Worm (Caenorhabditis elegans) whole organism, late embryonic: ENCODE results near the gene R07B1.6.

Experiments
- C08G9.2 ChIP-seq: sonication (generic microtip); optimal IDR thresholded peaks from 2 replicates; lab custom pipeline; 2016; ENCODE audit warnings: mild to moderate bottlenecking, missing genetic modification characterization, moderate library complexity, missing compliant biosample characterization
- C38D4.7 ChIP-seq: fragments of 200-800 bp; sonication (Bioruptor generic); optimal IDR thresholded peaks from 2 replicates; lab custom pipeline; 2018; ENCODE audit warnings: mild to moderate bottlenecking, missing genetic modification characterization, moderate library complexity, missing compliant biosample characterization
- F13H6.1 ChIP-seq: sonication (generic microtip); optimal IDR thresholded peaks from 2 replicates; lab custom pipeline; 2016; ENCODE audit warnings: missing genetic modification characterization, missing compliant biosample characterization
- Y22D7AL.16 ChIP-seq: sonication (generic microtip); optimal IDR thresholded peaks from 2 replicates; lab custom pipeline; 2016; ENCODE audit warnings: missing genetic modification characterization, missing compliant biosample characterization
- ahr-1 ChIP-seq: sonication (generic microtip); optimal IDR thresholded peaks from 2 replicates; lab custom pipeline; 2016; ENCODE audit warnings: missing genetic modification characterization, missing compliant biosample characterization
- ama-1 ChIP-seq: fragments of 150-350 bp; optimal IDR thresholded peaks from 2 replicates; lab custom pipeline; 2014
- ceh-18 ChIP-seq: sonication (generic microtip); optimal IDR thresholded peaks from 2 replicates; lab custom pipeline; 2016; ENCODE audit warnings: missing genetic modification characterization, missing compliant biosample characterization
- ceh-24 ChIP-seq: sonication (generic microtip); optimal IDR thresholded peaks from 2 replicates; lab custom pipeline; 2016; ENCODE audit warnings: mild to moderate bottlenecking, missing genetic modification characterization, missing compliant biosample characterization
- ceh-30 ChIP-seq: fragments of 150-350 bp; optimal IDR thresholded peaks from 2 replicates; lab custom pipeline; 2014; ENCODE audit warnings: missing biosample characterization, missing genetic modification characterization
- ceh-45 ChIP-seq: fragments of 200-800 bp; sonication (Bioruptor generic); IDR thresholded peaks from 2 replicates; pipeline ENCODE4 v1.3.6; 2022; ENCODE audit warnings: missing genetic modification reagents, missing genetic modification characterization, missing compliant biosample characterization
- ceh-48 ChIP-seq: sonication (generic microtip); optimal IDR thresholded peaks from 2 replicates; lab custom pipeline; 2016; ENCODE audit warnings: missing genetic modification characterization, inconsistent platforms, missing compliant biosample characterization
- che-1 ChIP-seq: sonication (generic microtip); optimal IDR thresholded peaks from 2 replicates; lab custom pipeline; 2016; ENCODE audit warnings: mild to moderate bottlenecking, missing genetic modification characterization, missing compliant biosample characterization
- elt-2 ChIP-seq: sonication (generic microtip); optimal IDR thresholded peaks from 2 replicates; lab custom pipeline; 2016; ENCODE audit warnings: missing genetic modification reagents, missing genetic modification characterization, missing compliant biosample characterization
- ets-4 ChIP-seq: sonication (generic microtip); optimal IDR thresholded peaks from 2 replicates; lab custom pipeline; 2016; ENCODE audit warnings: missing genetic modification characterization, missing compliant biosample characterization
- fkh-10 ChIP-seq: fragments of 150-350 bp; optimal IDR thresholded peaks from 2 replicates; lab custom pipeline; 2014; ENCODE audit warnings: missing biosample characterization, missing genetic modification reagents, missing genetic modification characterization
- fkh-6 ChIP-seq: sonication (generic microtip); optimal IDR thresholded peaks from 2 replicates; lab custom pipeline; 2016; ENCODE audit warnings: missing genetic modification characterization, missing compliant biosample characterization
- gmeb-2 ChIP-seq: sonication (generic microtip); optimal IDR thresholded peaks from 2 replicates; lab custom pipeline; 2016; ENCODE audit warnings: missing genetic modification characterization, inconsistent platforms, missing compliant biosample characterization
- hlh-15 ChIP-seq: sonication (generic microtip); optimal IDR thresholded peaks from 2 replicates; lab custom pipeline; 2016; ENCODE audit warnings: missing genetic modification characterization, missing compliant biosample characterization
- hlh-30 ChIP-seq: sonication (generic microtip); optimal IDR thresholded peaks from 2 replicates; lab custom pipeline; 2017; ENCODE audit warnings: antibody characterized with exemption, missing genetic modification characterization, missing compliant biosample characterization; ENCODE audit not compliant: insufficient read depth
- lim-6 ChIP-seq: sonication (generic microtip); optimal IDR thresholded peaks from 2 replicates; lab custom pipeline; 2016; ENCODE audit warnings: missing genetic modification characterization, missing compliant biosample characterization
- lin-11 ChIP-seq: fragments of 200-800 bp; sonication (Bioruptor generic); optimal IDR thresholded peaks from 2 replicates; lab custom pipeline; 2018; ENCODE audit warnings: mild to moderate bottlenecking, missing genetic modification characterization, missing compliant biosample characterization
- madf-2 ChIP-seq: sonication (generic microtip); optimal IDR thresholded peaks from 2 replicates; lab custom pipeline; 2017; ENCODE audit warnings: missing genetic modification characterization, missing compliant biosample characterization
- mec-3 ChIP-seq: sonication (generic microtip); optimal IDR thresholded peaks from 2 replicates; lab custom pipeline; 2016; ENCODE audit warnings: borderline replicate concordance, missing genetic modification characterization, missing compliant biosample characterization
- nfya-1 ChIP-seq: sonication (generic microtip); optimal IDR thresholded peaks from 2 replicates; lab custom pipeline; 2017; ENCODE audit warnings: missing genetic modification characterization, mild to moderate bottlenecking, missing compliant biosample characterization, antibody characterized with exemption, moderate library complexity
- nhr-232 ChIP-seq: sonication (generic microtip); optimal IDR thresholded peaks from 2 replicates; lab custom pipeline; 2016; ENCODE audit warnings: missing genetic modification characterization, missing compliant biosample characterization
- npax-4 ChIP-seq: sonication (generic microtip); optimal IDR thresholded peaks from 2 replicates; lab custom pipeline; 2016; ENCODE audit warnings: missing genetic modification characterization, missing compliant biosample characterization
- odd-2 ChIP-seq: sonication (generic microtip); optimal IDR thresholded peaks from 2 replicates; lab custom pipeline; 2017; ENCODE audit warnings: antibody characterized with exemption, mild to moderate bottlenecking, missing genetic modification characterization, missing compliant biosample characterization
- pag-3 ChIP-seq: sonication (generic microtip); optimal IDR thresholded peaks from 2 replicates; lab custom pipeline; 2016; ENCODE audit warnings: missing compliant biosample characterization, missing genetic modification characterization, borderline replicate concordance
- pha-2 ChIP-seq: sonication (generic microtip); optimal IDR thresholded peaks from 2 replicates; lab custom pipeline; 2017; ENCODE audit warnings: mild to moderate bottlenecking, missing genetic modification characterization, missing compliant biosample characterization
- pros-1 ChIP-seq: fragments of 150-350 bp; optimal IDR thresholded peaks from 2 replicates; lab custom pipeline; 2014; ENCODE audit warnings: missing biosample characterization, missing genetic modification reagents, missing genetic modification characterization
- ref-2 ChIP-seq: sonication (generic microtip); optimal IDR thresholded peaks from 2 replicates; lab custom pipeline; 2016; ENCODE audit warnings: missing genetic modification characterization, missing compliant biosample characterization
- rnt-1 ChIP-seq: sonication (generic microtip); optimal IDR thresholded peaks from 2 replicates; lab custom pipeline; 2016; ENCODE audit warnings: missing genetic modification characterization, missing compliant biosample characterization
- sdc-2 ChIP-seq: sonication (generic microtip); optimal IDR thresholded peaks from 2 replicates; lab custom pipeline; 2016; ENCODE audit warnings: missing genotype, missing genetic modification characterization, missing compliant biosample characterization
- sox-2 ChIP-seq: fragments of 200-800 bp; sonication (Bioruptor generic); IDR thresholded peaks from 2 replicates; pipeline ENCODE4 v1.3.6; 2022; ENCODE audit warnings: missing genetic modification reagents, missing genetic modification characterization, missing compliant biosample characterization
- sox-4 ChIP-seq: sonication (generic microtip); optimal IDR thresholded peaks from 2 replicates; lab custom pipeline; 2017; ENCODE audit warnings: mild to moderate bottlenecking, missing genetic modification characterization, inconsistent platforms, missing compliant biosample characterization
- syd-9 ChIP-seq: sonication (generic microtip); optimal IDR thresholded peaks from 2 replicates; lab custom pipeline; 2016; ENCODE audit warnings: mild to moderate bottlenecking, missing genetic modification characterization, moderate library complexity, missing compliant biosample characterization
- ttx-3 ChIP-seq: sonication (generic microtip); optimal IDR thresholded peaks from 2 replicates; lab custom pipeline; 2016; ENCODE audit warnings: missing genetic modification reagents, missing genetic modification characterization, missing compliant biosample characterization
- unc-55 ChIP-seq: sonication (generic microtip); optimal IDR thresholded peaks from 2 replicates; lab custom pipeline; 2017; ENCODE audit warnings: missing biosample characterization, missing genetic modification reagents, missing genetic modification characterization
- unc-86 ChIP-seq: sonication (generic microtip); optimal IDR thresholded peaks from 2 replicates; lab custom pipeline; 2016; ENCODE audit warnings: missing genetic modification characterization, missing compliant biosample characterization
- zip-5 ChIP-seq: sonication (generic microtip); optimal IDR thresholded peaks from 2 replicates; lab custom pipeline; 2016; ENCODE audit warnings: missing genetic modification characterization, missing compliant biosample characterization
- ztf-16 ChIP-seq: sonication (generic microtip); optimal IDR thresholded peaks from 2 replicates; lab custom pipeline; 2017; ENCODE audit warnings: missing genetic modification characterization, missing compliant biosample characterization

R07B1.6 gene

ce11 chrX:9822606-9823264, 43.7 kb upstream of the R07B1.6 start (continued):
- TF ChIP-seq nhr-232 (tag; lab: Kevin White, UChicago) (no peak), ceh-45 (no peak), mec-3 (tag; lab: Kevin White, UChicago) (no peak), ahr-1 (no peak), fkh-6 (peak; percentile 21), odd-2 (tag; lab: Kevin White, UChicago) (no peak), lin-11 (tag; lab: Kevin White, UChicago) (no peak), ztf-16 (tag; lab: Kevin White, UChicago) (no peak), C08G9.2 (tag; lab: Kevin White, UChicago) (no peak), ets-4 (no peak), pag-3 (tag; lab: Kevin White, UChicago) (no peak), unc-86 (no peak), ceh-48 (tag; lab: Kevin White, UChicago) (peak; percentile 2), che-1 (tag; lab: Kevin White, UChicago) (no peak), hlh-15 (tag; lab: Kevin White, UChicago) (no peak), elt-2 (tag; lab: Kevin White, UChicago) (no peak), gmeb-2 (tag; lab: Kevin White, UChicago) (no peak), ceh-18 (tag; lab: Kevin White, UChicago) (no peak), syd-9 (tag; lab: Kevin White, UChicago) (no peak), rnt-1 (tag; lab: Kevin White, UChicago) (no peak), fkh-10 (GFP tag; lab: Kevin White, UChicago) (no peak), hlh-30 (tag; lab: Kevin White, UChicago) (no peak), ceh-24 (tag; lab: Kevin White, UChicago) (no peak), F13H6.1 (tag; lab: Kevin White, UChicago) (no peak), sox-4 (tag; lab: Kevin White, UChicago) (no peak), ceh-30 (tag; lab: Kevin White, UChicago) (no peak)

- TF ChIP-seq Y22D7AL.16 (tag; lab: Kevin White, UChicago), result no peak
- no peak for TF ChIP-seq ref-2
- no peak for TF ChIP-seq sox-4 (tag; lab: Kevin White, UChicago)
- TF ChIP-seq sdc-2 (tag; lab: Kevin White, UChicago), result no peak
- no peak for TF ChIP-seq npax-4 (tag; lab: Kevin White, UChicago)
- no peak for TF ChIP-seq lim-6
- no peak for TF ChIP-seq ama-1
- TF ChIP-seq pros-1 (tag; lab: Kevin White, UChicago), result no peak
- TF ChIP-seq che-1 (tag; lab: Kevin White, UChicago), result no peak
- no peak for TF ChIP-seq odd-2 (tag; lab: Kevin White, UChicago)
- TF ChIP-seq zip-5 (tag; lab: Kevin White, UChicago), result no peak
- TF ChIP-seq mec-3 (tag; lab: Kevin White, UChicago), result no peak
- TF ChIP-seq ttx-3 (tag; lab: Kevin White, UChicago), result no peak
- TF ChIP-seq madf-2 (tag; lab: Kevin White, UChicago), result no peak
- TF ChIP-seq C08G9.2 (tag; lab: Kevin White, UChicago), result no peak
- TF ChIP-seq hlh-15 (tag; lab: Kevin White, UChicago), result no peak
- TF ChIP-seq pha-2 (tag; lab: Kevin White, UChicago), result no peak
- no peak for TF ChIP-seq sox-2 (GFP tag; lab: Robert Waterston, UW)
- TF ChIP-seq, all 69 proteins: peak for 0
Observed at ce11 chrX:9831215-9831614, 35.2 kb upstream of the R07B1.6 start, which contains the start of gene rrc-1. Gene rrc-1, minus strand, starts transcription at chrX:9831288.

ce11 chrX:9832370-9832769, 34.1 kb upstream of the R07B1.6 start:
- TF ChIP-seq mec-3 (tag; lab: Kevin White, UChicago) (no peak), hlh-15 (tag; lab: Kevin White, UChicago) (no peak), nfya-1 (tag; lab: Kevin White, UChicago) (peak; percentile 47), rnt-1 (tag; lab: Kevin White, UChicago) (peak; percentile 1), C38D4.7 (GFP tag; lab: Kevin White, UChicago) (no peak), pros-1 (tag; lab: Kevin White, UChicago) (no peak), nhr-232 (tag; lab: Kevin White, UChicago) (no peak), unc-55 (GFP tag; lab: Kevin White, UChicago) (peak; percentile 22)
